Worm (Caenorhabditis elegans) whole organism, L3 larva: ENCODE measurements around the gene Y46G5A.36.

Source experiments
- R02D3.7 ChIP-seq: fragments of 150-350 bp; optimal IDR thresholded peaks from 2 replicates; lab custom pipeline; 2014; ENCODE audit warnings: missing biosample characterization, missing genetic modification characterization
- ZK546.5 ChIP-seq: sonication (generic microtip); optimal IDR thresholded peaks from 2 replicates; lab custom pipeline; 2017; ENCODE audit warnings: missing biosample characterization, missing genetic modification characterization
- aly-2 ChIP-seq: fragments of 150-350 bp; optimal IDR thresholded peaks from 2 replicates; lab custom pipeline; 2014; ENCODE audit warnings: missing biosample characterization, missing genetic modification characterization
- ama-1 ChIP-seq: fragments of 150-350 bp; optimal IDR thresholded peaks from 2 replicates; lab custom pipeline; 2018
- ceh-16 ChIP-seq: sonication (generic microtip); optimal IDR thresholded peaks from 2 replicates; lab custom pipeline; 2017; ENCODE audit warnings: missing biosample characterization, missing genetic modification characterization
- ceh-82 ChIP-seq: fragments of 150-350 bp; optimal IDR thresholded peaks from 2 replicates; lab custom pipeline; 2014; ENCODE audit warnings: missing biosample characterization, missing genetic modification characterization
- ceh-9 ChIP-seq: sonication (generic microtip); optimal IDR thresholded peaks from 2 replicates; lab custom pipeline; 2018; ENCODE audit warnings: missing biosample characterization, missing genetic modification characterization
- daf-12 ChIP-seq: fragments of 150-350 bp; optimal IDR thresholded peaks from 2 replicates; lab custom pipeline; 2014; ENCODE audit warnings: missing biosample characterization, missing genetic modification reagents, missing genetic modification characterization
- egl-27 ChIP-seq: sonication (generic microtip); optimal IDR thresholded peaks from 4 replicates; lab custom pipeline; 2017; ENCODE audit warnings: missing biosample characterization, missing genetic modification reagents, missing genetic modification characterization
- egl-5 ChIP-seq: fragments of 150-350 bp; optimal IDR thresholded peaks from 2 replicates; lab custom pipeline; 2017; ENCODE audit warnings: missing biosample characterization, missing genetic modification reagents, missing genetic modification characterization, inconsistent platforms
- elt-1 ChIP-seq: fragments of 150-350 bp; optimal IDR thresholded peaks from 2 replicates; lab custom pipeline; 2014; ENCODE audit warnings: missing biosample characterization, missing genetic modification characterization
- elt-2 ChIP-seq: sonication (generic microtip); optimal IDR thresholded peaks from 2 replicates; lab custom pipeline; 2016; ENCODE audit warnings: missing genetic modification reagents, mild to moderate bottlenecking, missing genetic modification characterization, missing compliant biosample characterization
- elt-3 ChIP-seq, 3 experiments: fragments of 150-350 bp in 1 of 3; sonication (generic microtip) in 2 of 3; optimal IDR thresholded peaks; 2 replicates in 2 of 3; 4 replicates in 1 of 3; lab custom pipeline; 2014 to 2017; ENCODE audit warnings: missing biosample characterization in 3 of 3, missing genetic modification characterization in 3 of 3
- fkh-10 ChIP-seq: sonication (generic microtip); optimal IDR thresholded peaks from 2 replicates; lab custom pipeline; 2017; ENCODE audit warnings: missing biosample characterization, missing genetic modification reagents, missing genetic modification characterization
- fkh-2 ChIP-seq: fragments of 150-350 bp; optimal IDR thresholded peaks from 2 replicates; lab custom pipeline; 2014; ENCODE audit warnings: missing biosample characterization, missing genetic modification reagents, missing genetic modification characterization
- fos-1 ChIP-seq: fragments of 150-350 bp; optimal IDR thresholded peaks from 2 replicates; lab custom pipeline; 2014; ENCODE audit warnings: missing biosample characterization, missing genetic modification characterization
- hmg-11 ChIP-seq: sonication (generic microtip); optimal IDR thresholded peaks from 2 replicates; lab custom pipeline; 2016; ENCODE audit warnings: missing genetic modification characterization, missing compliant biosample characterization
- lin-15B ChIP-seq: fragments of 150-350 bp; optimal IDR thresholded peaks from 2 replicates; lab custom pipeline; 2014; ENCODE audit warnings: missing biosample characterization, missing genetic modification characterization
- lin-39 ChIP-seq: fragments of 150-350 bp; optimal IDR thresholded peaks from 2 replicates; lab custom pipeline; 2018; ENCODE audit warnings: missing biosample characterization, missing genetic modification reagents, missing genetic modification characterization
- lsy-12 ChIP-seq: sonication (generic microtip); optimal IDR thresholded peaks from 2 replicates; lab custom pipeline; 2016; ENCODE audit warnings: mild to moderate bottlenecking, missing genetic modification characterization, missing compliant biosample characterization
- mdl-1 ChIP-seq: fragments of 150-350 bp; optimal IDR thresholded peaks from 2 replicates; lab custom pipeline; 2014; ENCODE audit warnings: missing biosample characterization, missing genetic modification characterization
- mml-1 ChIP-seq: fragments of 150-350 bp; sonication (generic microtip); optimal IDR thresholded peaks from 3 replicates; lab custom pipeline; 2014; ENCODE audit warnings: missing biosample characterization, missing genetic modification characterization
- nfya-1 ChIP-seq: sonication (generic microtip); optimal IDR thresholded peaks from 2 replicates; lab custom pipeline; 2017; ENCODE audit warnings: missing genetic modification characterization, mild to moderate bottlenecking, missing compliant biosample characterization, antibody characterized with exemption, moderate library complexity; ENCODE audit not compliant: insufficient read depth
- nhr-11 ChIP-seq: fragments of 150-350 bp; optimal IDR thresholded peaks from 2 replicates; lab custom pipeline; 2014; ENCODE audit warnings: missing biosample characterization, missing genetic modification characterization
- nhr-12 ChIP-seq: fragments of 150-350 bp; optimal IDR thresholded peaks from 2 replicates; lab custom pipeline; 2014; ENCODE audit warnings: missing biosample characterization, missing genetic modification characterization
- nhr-23 ChIP-seq: fragments of 150-350 bp; optimal IDR thresholded peaks from 2 replicates; lab custom pipeline; 2014; ENCODE audit warnings: missing biosample characterization, missing genetic modification reagents, missing genetic modification characterization
- nhr-237 ChIP-seq: fragments of 150-350 bp; optimal IDR thresholded peaks from 2 replicates; lab custom pipeline; 2014; ENCODE audit warnings: missing biosample characterization, missing genetic modification characterization
- nhr-25 ChIP-seq: sonication (generic microtip); optimal IDR thresholded peaks from 2 replicates; lab custom pipeline; 2017; ENCODE audit warnings: missing biosample characterization, missing genetic modification characterization
- nhr-43 ChIP-seq: sonication (generic microtip); optimal IDR thresholded peaks from 2 replicates; lab custom pipeline; 2016; ENCODE audit warnings: mild to moderate bottlenecking, missing genetic modification characterization, missing compliant biosample characterization; ENCODE audit not compliant: poor library complexity, severe bottlenecking
- nhr-67 ChIP-seq: fragments of 150-350 bp; optimal IDR thresholded peaks from 2 replicates; lab custom pipeline; 2014; ENCODE audit warnings: missing biosample characterization, missing genetic modification characterization
- nhr-76 ChIP-seq: fragments of 150-350 bp; sonication (generic microtip); optimal IDR thresholded peaks from 5 replicates; lab custom pipeline; 2014; ENCODE audit warnings: missing biosample characterization, missing genetic modification characterization
- nhr-77 ChIP-seq: fragments of 150-350 bp; optimal IDR thresholded peaks from 2 replicates; lab custom pipeline; 2014; ENCODE audit warnings: missing biosample characterization, missing genetic modification characterization
- pha-4 ChIP-seq: fragments of 150-350 bp; optimal IDR thresholded peaks from 2 replicates; lab custom pipeline; 2014; ENCODE audit warnings: missing biosample characterization, missing genetic modification reagents, missing genetic modification characterization
- pqm-1 ChIP-seq: fragments of 150-350 bp; optimal IDR thresholded peaks from 2 replicates; lab custom pipeline; 2017; ENCODE audit warnings: missing biosample characterization, missing genetic modification characterization, inconsistent platforms
- sea-2 ChIP-seq: fragments of 150-350 bp; sonication (generic microtip); optimal IDR thresholded peaks from 4 replicates; lab custom pipeline; 2014; ENCODE audit warnings: missing biosample characterization, missing genetic modification reagents, missing genetic modification characterization
- skn-1 ChIP-seq: fragments of 150-350 bp; optimal IDR thresholded peaks from 2 replicates; lab custom pipeline; 2014; ENCODE audit warnings: missing biosample characterization, missing genetic modification characterization
- snpc-4 ChIP-seq: fragments of 150-350 bp; optimal IDR thresholded peaks from 2 replicates; lab custom pipeline; 2014; ENCODE audit warnings: missing biosample characterization, missing genetic modification characterization
- tbx-2 ChIP-seq: sonication (generic microtip); optimal IDR thresholded peaks from 2 replicates; lab custom pipeline; 2016; ENCODE audit warnings: mild to moderate bottlenecking, missing genetic modification characterization, missing compliant biosample characterization
- unc-39 ChIP-seq: sonication (generic microtip); optimal IDR thresholded peaks from 4 replicates; lab custom pipeline; 2017; ENCODE audit warnings: missing biosample characterization, missing genetic modification characterization
- zag-1 ChIP-seq: fragments of 150-350 bp; optimal IDR thresholded peaks from 2 replicates; lab custom pipeline; 2014; ENCODE audit warnings: missing biosample characterization, missing genetic modification characterization
- ztf-4 ChIP-seq: fragments of 150-350 bp; optimal IDR thresholded peaks from 2 replicates; lab custom pipeline; 2014; ENCODE audit warnings: missing biosample characterization, missing genetic modification characterization

The Y46G5A.36 gene

DNA sequence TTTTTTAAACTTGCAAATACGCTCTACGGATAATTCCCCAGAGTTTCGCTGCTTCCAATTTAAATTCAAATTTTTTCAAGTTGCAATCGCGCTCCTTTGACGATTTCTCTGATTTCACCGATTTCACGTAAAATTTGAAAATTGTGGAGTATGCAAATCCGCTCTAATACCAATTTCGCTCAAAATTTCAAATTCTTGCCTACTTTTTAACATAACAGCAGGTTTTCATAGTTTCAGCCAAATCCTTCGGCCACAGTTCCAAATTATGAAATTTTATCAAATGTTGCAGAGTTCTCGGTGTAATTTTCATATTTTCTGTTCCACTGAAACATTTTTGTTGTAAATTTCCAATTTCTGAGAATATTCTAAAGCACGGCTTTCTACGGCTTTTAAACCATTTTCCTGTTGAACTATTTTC is 35.6 kb upstream of the Y46G5A.36 start, which contains the start of gene alkb-7 (continued):
- TF ChIP-seq lsy-12 (tag; lab: Kevin White, UChicago) (peak; percentile 35), nhr-11 (tag; lab: Kevin White, UChicago) (no peak), fkh-10 (GFP tag; lab: Kevin White, UChicago) (no peak), mml-1 (tag; lab: Kevin White, UChicago) (no peak), hmg-11 (no peak), nhr-77 (no peak), lin-15B (tag; lab: Kevin White, UChicago) (peak; percentile 13), ceh-82 (tag; lab: Kevin White, UChicago) (no peak)

DNA sequence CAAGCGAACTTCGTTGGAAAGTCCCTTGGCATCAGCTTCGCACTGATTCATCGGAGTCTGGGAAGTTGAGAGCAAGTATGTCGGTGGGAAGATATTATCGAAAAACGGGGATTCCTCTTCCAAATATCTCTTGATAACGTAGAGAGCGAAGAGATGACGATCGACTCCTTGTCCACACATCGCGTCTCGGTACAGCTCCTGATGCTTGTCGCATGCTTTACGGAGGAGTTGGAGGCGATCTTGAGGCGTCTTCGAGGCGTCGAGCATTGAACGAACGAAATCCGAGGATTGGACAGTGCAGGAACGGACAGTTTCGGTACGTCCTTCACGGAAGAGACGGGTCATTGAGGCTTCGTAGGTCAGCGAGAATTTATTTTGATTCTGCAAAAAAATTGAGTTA is 34.0 kb upstream of the Y46G5A.36 start:
- TF ChIP-seq ceh-16 (no peak), fos-1 (tag; lab: Kevin White, UChicago) (no peak), lin-15B (tag; lab: Kevin White, UChicago) (no peak)

DNA sequence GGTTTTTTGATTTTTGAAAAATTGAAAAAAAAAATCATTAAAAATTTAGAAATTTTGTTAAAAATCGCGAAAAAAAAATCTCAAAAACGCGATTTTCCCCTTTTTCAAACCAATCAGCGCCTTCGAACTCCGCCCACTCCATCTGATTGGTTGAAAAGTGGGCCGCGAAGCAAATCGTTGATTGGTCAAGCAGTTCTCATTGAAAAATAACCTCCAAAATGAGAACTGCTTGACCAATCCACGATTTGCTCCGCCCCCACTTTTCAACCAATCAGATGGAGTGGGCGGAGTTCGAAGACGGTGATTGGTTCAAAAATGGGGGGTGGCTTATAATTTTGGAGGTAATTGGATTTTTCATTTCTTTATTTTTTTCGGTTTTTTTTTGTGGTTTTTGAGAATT is 33.1 kb upstream of the Y46G5A.36 start:
- TF ChIP-seq nhr-77, result no peak
- peak; percentile 98 for TF ChIP-seq nfya-1

DNA sequence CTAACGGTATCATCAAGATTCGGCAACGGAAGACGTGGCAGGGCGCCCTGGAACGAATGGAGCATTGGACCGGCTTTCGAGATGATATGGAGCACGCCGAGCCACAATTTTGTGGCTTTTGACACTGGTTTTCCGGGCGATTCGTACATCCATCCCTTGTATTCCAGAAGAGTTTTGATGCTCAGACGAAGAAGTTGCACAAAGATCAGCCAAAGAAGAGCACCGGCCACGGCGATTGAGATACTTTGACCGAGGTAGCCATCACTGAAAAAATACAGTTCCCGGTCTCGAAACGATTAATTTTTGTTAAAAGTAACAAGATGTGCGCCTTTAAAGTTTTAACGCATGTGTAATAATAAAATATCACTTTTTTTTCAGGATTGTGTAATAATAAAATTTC is 28.3 kb upstream of the Y46G5A.36 start:
- peak; percentile 37 for TF ChIP-seq nhr-43 (tag; lab: Kevin White, UChicago)
- TF ChIP-seq lsy-12 (tag; lab: Kevin White, UChicago), result peak; percentile 47
- TF ChIP-seq ceh-9 (tag; lab: Kevin White, UChicago), result no peak
- peak; percentile 3 for TF ChIP-seq tbx-2 (tag; lab: Kevin White, UChicago)

DNA sequence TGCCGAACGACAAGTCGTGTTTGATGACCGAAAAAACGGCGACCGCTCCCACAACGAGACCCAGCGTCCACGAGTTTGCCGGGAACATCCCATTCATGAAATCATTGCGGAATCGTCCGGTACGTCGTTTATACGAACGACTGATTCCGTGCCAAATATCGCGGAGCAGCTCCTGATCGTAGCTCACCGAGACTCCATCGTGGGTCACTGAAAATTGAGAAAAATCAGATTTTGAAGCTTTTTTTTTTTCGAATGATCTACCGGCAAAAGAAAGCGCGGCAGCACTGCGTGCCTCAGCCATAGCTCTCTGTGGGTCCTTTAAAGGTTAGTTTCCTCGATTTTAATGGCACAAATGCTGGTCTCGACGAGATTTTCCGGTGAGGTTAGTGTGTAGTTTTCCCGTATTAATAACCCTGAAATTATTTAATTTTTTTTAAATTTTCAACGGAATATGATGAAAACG is 27.4 kb upstream of the Y46G5A.36 start, which contains the start of gene cpt-1:
TSS of gene cpt-1 (minus strand) at position 413 of the 463 bp plus-strand sequence.
- no peak for TF ChIP-seq ztf-4 (tag; lab: Kevin White, UChicago)
- no peak for TF ChIP-seq nhr-67 (tag; lab: Kevin White, UChicago)
- no peak for TF ChIP-seq ceh-9 (tag; lab: Kevin White, UChicago)
- no peak for TF ChIP-seq tbx-2 (tag; lab: Kevin White, UChicago)
- no peak for TF ChIP-seq skn-1 (tag; lab: Kevin White, UChicago)
- no peak for TF ChIP-seq egl-5 (tag; lab: Kevin White, UChicago)
- no peak for TF ChIP-seq elt-3 (tag; optimal IDR thresholded peaks at IDR 0.05; lab: Kevin White, UChicago)
- TF ChIP-seq nhr-43 (tag; lab: Kevin White, UChicago), result peak; percentile 23
- no peak for TF ChIP-seq lsy-12 (tag; lab: Kevin White, UChicago)
- peak; percentile 12 for TF ChIP-seq ama-1 (lab: Kevin White, UChicago)
- peak; percentile 36 for TF ChIP-seq elt-2 (tag; lab: Kevin White, UChicago)
- no peak for TF ChIP-seq fos-1 (tag; lab: Kevin White, UChicago)
- no peak for TF ChIP-seq nhr-76 (tag; lab: Kevin White, UChicago)
- no peak for TF ChIP-seq ceh-16
- TF ChIP-seq aly-2 (tag; lab: Kevin White, UChicago), result no peak
- no peak for TF ChIP-seq nhr-237

DNA sequence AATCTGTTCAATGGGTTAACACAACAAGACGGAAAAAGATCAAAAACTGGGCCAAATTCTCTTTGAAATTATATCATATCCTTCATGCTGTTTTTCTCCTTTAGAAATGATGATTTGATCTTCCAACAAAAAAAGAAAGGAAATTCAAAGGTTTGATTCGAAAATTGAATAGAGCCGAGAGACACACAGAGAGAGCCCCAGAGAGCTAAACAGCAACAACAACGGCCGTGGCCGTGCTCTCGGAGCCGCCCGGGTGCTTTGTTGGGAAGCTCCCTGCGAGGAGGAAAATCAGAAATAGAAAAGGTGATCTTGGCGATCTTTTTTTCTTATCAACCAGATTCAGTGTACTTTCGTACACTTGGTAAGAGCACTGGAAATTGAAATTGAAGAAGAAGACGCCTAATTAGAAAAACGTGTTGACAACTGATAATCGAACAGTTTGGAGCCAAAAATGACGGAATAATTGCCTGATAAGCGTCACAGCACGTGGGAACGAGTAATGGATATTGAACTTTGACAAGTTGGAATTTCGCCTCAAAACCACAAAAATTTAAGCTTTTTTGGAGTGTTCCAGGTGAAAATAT is 26.2 kb upstream of the Y46G5A.36 start:
- no peak for TF ChIP-seq nhr-76 (tag; lab: Kevin White, UChicago)
- TF ChIP-seq nhr-25, result no peak
- no peak for TF ChIP-seq tbx-2 (tag; lab: Kevin White, UChicago)
- no peak for TF ChIP-seq ZK546.5 (tag; lab: Kevin White, UChicago)
- TF ChIP-seq unc-39, result no peak
- no peak for TF ChIP-seq sea-2 (GFP tag; lab: Kevin White, UChicago)
- TF ChIP-seq elt-3 (tag; optimal IDR thresholded peaks at IDR 0.05; lab: Kevin White, UChicago), result no peak
- TF ChIP-seq mdl-1 (tag; lab: Kevin White, UChicago), result no peak
- TF ChIP-seq fkh-10 (GFP tag; lab: Kevin White, UChicago), result peak; percentile 34
- no peak for TF ChIP-seq nhr-12 (tag; lab: Kevin White, UChicago)
- TF ChIP-seq snpc-4, result no peak
- TF ChIP-seq lin-15B (tag; lab: Kevin White, UChicago), result peak; percentile 8
- no peak for TF ChIP-seq lin-39 (tag; lab: Kevin White, UChicago)
- no peak for TF ChIP-seq skn-1 (tag; lab: Kevin White, UChicago)
- TF ChIP-seq daf-12 (tag; lab: Kevin White, UChicago), result no peak
- TF ChIP-seq nfya-1, result peak; percentile 6
- TF ChIP-seq zag-1, result no peak
- no peak for TF ChIP-seq egl-27 (tag; lab: Kevin White, UChicago)
- TF ChIP-seq pha-4 (tag; lab: Kevin White, UChicago), result peak; percentile 54
- no peak for TF ChIP-seq R02D3.7 (tag; lab: Kevin White, UChicago)
- no peak for TF ChIP-seq nhr-67 (tag; lab: Kevin White, UChicago)
- no peak for TF ChIP-seq nhr-23 (tag; lab: Kevin White, UChicago)
- no peak for TF ChIP-seq elt-1 (tag; lab: Kevin White, UChicago)
- TF ChIP-seq fkh-2 (tag; lab: Kevin White, UChicago), result no peak
- peak; percentile 94 for TF ChIP-seq pqm-1 (tag; lab: Kevin White, UChicago)
- no peak for TF ChIP-seq fos-1 (tag; lab: Kevin White, UChicago)
- no peak for TF ChIP-seq nhr-11 (tag; lab: Kevin White, UChicago)
- TF ChIP-seq hmg-11, result peak; percentile 9
